Worm (Caenorhabditis elegans): ENCODE measurements around the gene mep-1.

ce11 chrIV:11561677-11562076 lies 37.2 kb downstream of the mep-1 start, which contains the start of gene F12F6.7:
- TF ChIP-seq lin-15B (tag; optimal IDR thresholded peaks at IDR 0.05) (no peak), nhr-77 (tag; optimal IDR thresholded peaks at IDR 0.05) (no peak), zag-1 (tag; optimal IDR thresholded peaks at IDR 0.05) (no peak), elt-3 (tag; optimal IDR thresholded peaks at IDR 0.05) (no peak), ceh-28 (tag; optimal IDR thresholded peaks at IDR 0.05) (no peak), nfya-1 (tag; optimal IDR thresholded peaks at IDR 0.05; ENCODE audit: insufficient read depth) (no peak), ceh-16 (tag; optimal IDR thresholded peaks at IDR 0.05) (no peak)
